Fruit fly (Drosophila melanogaster) whole organism, pupa: ENCODE results near the gene CG14207.

ENCODE experiments used
- CG34367 ChIP-seq: fragments of 200-800 bp; sonication (Bioruptor generic); optimal IDR thresholded peaks from 2 replicates; lab custom pipeline; 2018; ENCODE audit warnings: missing biosample characterization, mild to moderate bottlenecking, missing genetic modification characterization
- D1 ChIP-seq: fragments of 200-800 bp; sonication (Bioruptor generic); optimal IDR thresholded peaks from 2 replicates; lab custom pipeline; 2018; ENCODE audit warnings: missing biosample characterization, mild to moderate bottlenecking, missing genetic modification characterization, moderate library complexity
- EcR ChIP-seq: fragments of 200-800 bp; sonication (Bioruptor generic); optimal IDR thresholded peaks from 3 replicates; lab custom pipeline; 2019; ENCODE audit warnings: missing biosample characterization, missing genetic modification characterization, mild to moderate bottlenecking, moderate library complexity, missing genetic modification reagents
- Pif1A ChIP-seq: fragments of 200-800 bp; sonication (Bioruptor generic); optimal IDR thresholded peaks from 3 replicates; lab custom pipeline; 2016; ENCODE audit warnings: missing biosample characterization, missing genetic modification characterization
- fd96Ca ChIP-seq: fragments of 200-800 bp; sonication (Bioruptor generic); IDR thresholded peaks from 3 replicates; pipeline ENCODE4 v1.3.6; 2022; ENCODE audit warnings: missing biosample characterization, missing genetic modification characterization
- gl ChIP-seq: fragments of 200-800 bp; sonication (Bioruptor generic); optimal IDR thresholded peaks from 2 replicates; lab custom pipeline; 2018; ENCODE audit warnings: missing biosample characterization, mild to moderate bottlenecking, missing genetic modification characterization
- rn ChIP-seq: fragments of 200-800 bp; sonication (Bioruptor generic); IDR thresholded peaks from 2 replicates; pipeline ENCODE4 v1.3.6; 2022; ENCODE audit warnings: missing biosample characterization, missing genetic modification characterization

dm6 chrX:19590579-19590978 is 14.4 kb upstream of the CG14207 start:
- TF ChIP-seq CG34367 (tag; lab: Kevin White, UChicago) (no peak), Pif1A (GFP tag; lab: Kevin White, UChicago) (no peak), EcR (GFP tag; lab: Kevin White, UChicago) (no peak), rn (GFP tag; lab: Robert Waterston, UW) (no peak), fd96Ca (GFP tag; lab: Robert Waterston, UW) (no peak), D1 (tag; lab: Kevin White, UChicago) (no peak), gl (no peak)
